Fruit fly (Drosophila melanogaster) whole organism, wandering third instar larva: ENCODE measurements around the gene FipoQ.

ENCODE experiments used
- Hr78 ChIP-seq: fragments of >200 bp; optimal IDR thresholded peaks from 2 replicates; lab custom pipeline; 2017; ENCODE audit warnings: missing biosample characterization, missing genetic modification characterization
- Myc ChIP-seq: fragments of >200 bp; optimal IDR thresholded peaks from 2 replicates; lab custom pipeline; 2017
- OdsH ChIP-seq: fragments of 200-800 bp; sonication (Bioruptor generic); optimal IDR thresholded peaks from 2 replicates; lab custom pipeline; 2016; ENCODE audit warnings: missing biosample characterization, mild to moderate bottlenecking, missing genetic modification characterization
- br ChIP-seq: fragments of 200-800 bp; sonication (Bioruptor generic); optimal IDR thresholded peaks from 2 replicates; lab custom pipeline; 2016; ENCODE audit warnings: missing biosample characterization, missing genetic modification characterization
- brk ChIP-seq: fragments of 200-800 bp; sonication (Bioruptor generic); optimal IDR thresholded peaks from 2 replicates; lab custom pipeline; 2016; ENCODE audit warnings: missing biosample characterization, mild to moderate bottlenecking, missing genetic modification characterization
- dl ChIP-seq, 2 experiments: fragments of 175-275, 200-275 bp in 1 of 2; fragments of 200-275 bp in 1 of 2; sonication (Bioruptor generic); optimal IDR thresholded peaks; lab custom pipeline; 2018; ENCODE audit warnings: mild to moderate bottlenecking in 2 of 2, missing biosample characterization in 2 of 2, missing genetic modification characterization in 2 of 2, moderate library complexity in 2 of 2; ENCODE audit not compliant: partially characterized antibody in 2 of 2, insufficient read depth in 1 of 2
- lola ChIP-seq: fragments of >200 bp; optimal IDR thresholded peaks from 2 replicates; lab custom pipeline; 2017; ENCODE audit warnings: missing biosample characterization, missing genetic modification characterization
- pan ChIP-seq: fragments of >200 bp; optimal IDR thresholded peaks from 2 replicates; lab custom pipeline; 2017
- psq ChIP-seq: fragments of 200-800 bp; sonication (Bioruptor generic); optimal IDR thresholded peaks from 3 replicates; lab custom pipeline; 2017; ENCODE audit warnings: missing biosample characterization, mild to moderate bottlenecking, missing genetic modification characterization, moderate library complexity
- sage ChIP-seq: fragments of 200-800 bp; sonication (Bioruptor generic); optimal IDR thresholded peaks from 2 replicates; lab custom pipeline; 2016; ENCODE audit warnings: missing biosample characterization, mild to moderate bottlenecking, missing genetic modification characterization

- TF ChIP-seq pan (lab: Kevin White, UChicago) = no peak
- TF ChIP-seq Myc (lab: Kevin White, UChicago) = no peak
- TF ChIP-seq sage (GFP tag; lab: Kevin White, UChicago) = no peak
- no peak for TF ChIP-seq brk (GFP tag; lab: Kevin White, UChicago)
- TF ChIP-seq lola (GFP tag; lab: Kevin White, UChicago) = no peak
- TF ChIP-seq br (GFP tag; lab: Kevin White, UChicago) = no peak
- TF ChIP-seq psq (GFP tag; lab: Kevin White, UChicago) = no peak
- TF ChIP-seq Hr78 = no peak
- no peak for TF ChIP-seq OdsH (GFP tag; lab: Kevin White, UChicago)
- no peak for TF ChIP-seq dl (GFP tag; optimal IDR thresholded peaks at IDR 0.05; lab: Kevin White, UChicago; ENCODE audit: insufficient read depth in 1 of 2, partially characterized antibody in 2 of 2)
These were observed 22.2 kb downstream of the FipoQ start for dm6 chr3R:29516766-29517165.
